Worm (Caenorhabditis elegans): ENCODE data around the gene pgap-2.

DNA sequence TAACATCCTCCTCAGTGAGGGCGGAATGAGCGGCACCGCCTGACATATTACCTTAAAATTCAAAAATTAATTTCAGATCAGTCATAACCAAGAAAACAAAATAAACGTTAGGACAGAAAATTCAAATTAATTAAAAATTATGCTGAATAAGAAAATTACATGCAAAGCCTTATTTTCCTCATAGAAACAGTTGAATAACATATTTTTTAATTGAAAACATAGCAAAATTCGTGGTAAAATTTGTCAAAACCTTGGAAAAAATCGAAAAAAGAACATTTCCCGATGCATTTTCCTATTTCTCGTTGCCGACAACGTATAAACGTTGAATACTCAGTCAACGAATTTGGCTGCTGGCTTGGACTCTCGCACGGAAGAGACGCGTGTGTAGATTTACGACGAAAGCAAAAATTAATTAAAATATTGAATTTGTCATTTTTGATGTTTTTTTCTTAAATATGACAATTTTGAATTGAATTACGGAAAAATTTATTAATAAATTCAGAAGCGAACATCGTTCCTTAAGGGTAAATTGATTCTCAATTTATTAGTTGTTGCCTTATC lies 48.8 kb downstream of the pgap-2 start, which contains the start of the genes rps-0 and rbg-3:
- TF ChIP-seq dao-5 (tag; optimal IDR thresholded peaks at IDR 0.05) (no peak), him-1 (tag; optimal IDR thresholded peaks at IDR 0.05) (no peak)
